Fruit fly (Drosophila melanogaster) whole organism, embryonic: ENCODE data around the gene Mst89B.

Source experiments
- Antp ChIP-seq: fragments of 200-800 bp; sonication (Bioruptor generic); optimal IDR thresholded peaks from 3 replicates; lab custom pipeline; 2016; ENCODE audit warnings: missing biosample characterization, missing genetic modification characterization
- Atf3 ChIP-seq: fragments of 200-800 bp; sonication (Bioruptor generic); optimal IDR thresholded peaks from 3 replicates; lab custom pipeline; 2016; ENCODE audit warnings: missing biosample characterization, missing genetic modification characterization
- Bteb2 ChIP-seq: fragments of 200-800 bp; sonication (Bioruptor generic); optimal IDR thresholded peaks from 2 replicates; lab custom pipeline; 2016; ENCODE audit warnings: missing biosample characterization, missing genetic modification characterization
- CG10209 ChIP-seq: fragments of 200-800 bp; sonication (Bioruptor generic); optimal IDR thresholded peaks from 3 replicates; lab custom pipeline; 2017; ENCODE audit warnings: missing biosample characterization, mild to moderate bottlenecking, missing genetic modification characterization, missing genetic modification reagents
- CG1024 ChIP-seq: fragments of 200-800 bp; sonication (Bioruptor generic); IDR thresholded peaks from 2 replicates; pipeline ENCODE4 v1.3.6; 2022; ENCODE audit warnings: missing biosample characterization, missing genetic modification characterization
- CG11456 ChIP-seq: fragments of 200-800 bp; sonication (Bioruptor generic); IDR thresholded peaks from 3 replicates; pipeline ENCODE4 v1.3.6; 2022; ENCODE audit warnings: missing biosample characterization, missing genetic modification characterization
- CG12104 ChIP-seq: fragments of 200-800 bp; sonication (Bioruptor generic); optimal IDR thresholded peaks from 3 replicates; lab custom pipeline; 2016; ENCODE audit warnings: missing biosample characterization, missing genetic modification characterization
- CG1233 ChIP-seq: fragments of 200-800 bp; sonication (Bioruptor generic); optimal IDR thresholded peaks from 4 replicates; lab custom pipeline; 2018; ENCODE audit warnings: missing biosample characterization, mild to moderate bottlenecking, missing genetic modification characterization
- CG12744 ChIP-seq: fragments of 200-800 bp; sonication (Bioruptor generic); optimal IDR thresholded peaks from 2 replicates; lab custom pipeline; 2016; ENCODE audit warnings: missing biosample characterization, missing genetic modification characterization
- CG14014 ChIP-seq: fragments of 200-800 bp; sonication (Bioruptor generic); IDR thresholded peaks from 2 replicates; pipeline ENCODE4 v1.3.6; 2022; ENCODE audit warnings: missing biosample characterization, missing genetic modification characterization
- CG15601 ChIP-seq: fragments of 200-800 bp; sonication (Bioruptor generic); optimal IDR thresholded peaks from 3 replicates; lab custom pipeline; 2019; ENCODE audit warnings: missing biosample characterization, mild to moderate bottlenecking, missing genetic modification characterization, moderate library complexity
- CG18619 ChIP-seq: fragments of 200-800 bp; sonication (Bioruptor generic); optimal IDR thresholded peaks from 3 replicates; lab custom pipeline; 2017; ENCODE audit warnings: missing biosample characterization, mild to moderate bottlenecking, missing genetic modification characterization
- CG3995 ChIP-seq: fragments of 200-800 bp; sonication (Bioruptor generic); optimal IDR thresholded peaks from 3 replicates; lab custom pipeline; 2016; ENCODE audit warnings: missing biosample characterization, missing genetic modification characterization
- CG4707 ChIP-seq: fragments of 200-800 bp; sonication (Bioruptor generic); optimal IDR thresholded peaks from 2 replicates; lab custom pipeline; 2018; ENCODE audit warnings: missing biosample characterization, mild to moderate bottlenecking, missing genetic modification characterization, moderate library complexity
- CG5245 ChIP-seq: fragments of 200-800 bp; sonication (Bioruptor generic); optimal IDR thresholded peaks from 3 replicates; lab custom pipeline; 2016; ENCODE audit warnings: missing biosample characterization, missing genetic modification characterization
- CG7928 ChIP-seq: fragments of 200-800 bp; sonication (Bioruptor generic); optimal IDR thresholded peaks from 2 replicates; lab custom pipeline; 2017; ENCODE audit warnings: missing biosample characterization, mild to moderate bottlenecking, missing genetic modification characterization
- CG8765 ChIP-seq: fragments of 200-800 bp; sonication (Bioruptor generic); IDR thresholded peaks from 2 replicates; pipeline ENCODE4 v1.3.6; 2022; ENCODE audit warnings: missing biosample characterization, missing genetic modification characterization
- CG9727 ChIP-seq: fragments of 200-800 bp; sonication (Bioruptor generic); optimal IDR thresholded peaks from 3 replicates; lab custom pipeline; 2017; ENCODE audit warnings: missing biosample characterization, mild to moderate bottlenecking, missing genetic modification characterization
- CoRest ChIP-seq: fragments of 200-800 bp; sonication (Bioruptor generic); optimal IDR thresholded peaks from 3 replicates; lab custom pipeline; 2018; ENCODE audit warnings: missing biosample characterization, mild to moderate bottlenecking, missing genetic modification characterization, moderate library complexity
- D ChIP-seq, 2 experiments: fragments of 200-800 bp in 1 of 2; fragments of >200 bp in 1 of 2; sonication (Bioruptor generic) in 1 of 2; optimal IDR thresholded peaks; 2 replicates in 1 of 2; 3 replicates in 1 of 2; lab custom pipeline; 2017; ENCODE audit warnings: mild to moderate bottlenecking in 1 of 2, missing biosample characterization in 1 of 2, missing genetic modification characterization in 1 of 2, missing genetic modification reagents in 1 of 2
- Deaf1 ChIP-seq: fragments of 200-800 bp; optimal IDR thresholded peaks from 3 replicates; lab custom pipeline; 2019; ENCODE audit warnings: missing biosample characterization, mild to moderate bottlenecking, missing genetic modification characterization, moderate library complexity
- Nf-YC ChIP-seq: fragments of 200-800 bp; optimal IDR thresholded peaks from 3 replicates; lab custom pipeline; 2019; ENCODE audit warnings: missing biosample characterization, mild to moderate bottlenecking, missing genetic modification characterization, moderate library complexity
- PHDP ChIP-seq: fragments of 200-800 bp; sonication (Bioruptor generic); optimal IDR thresholded peaks from 3 replicates; lab custom pipeline; 2018; ENCODE audit warnings: missing biosample characterization, mild to moderate bottlenecking, missing genetic modification characterization, moderate library complexity
- Ptx1 ChIP-seq: fragments of 200-800 bp; sonication (Bioruptor generic); IDR thresholded peaks from 2 replicates; pipeline ENCODE4 v1.3.6; 2022; ENCODE audit warnings: missing biosample characterization, missing genetic modification characterization
- Taf1 ChIP-seq: fragments of 200-800 bp; sonication (Bioruptor generic); IDR thresholded peaks from 2 replicates; pipeline ENCODE4 v1.3.6; 2022; ENCODE audit warnings: missing biosample characterization, missing genetic modification characterization
- cg ChIP-seq: fragments of 200-800 bp; sonication (Bioruptor generic); optimal IDR thresholded peaks from 3 replicates; lab custom pipeline; 2019; ENCODE audit warnings: missing biosample characterization, mild to moderate bottlenecking, missing genetic modification characterization, moderate library complexity
- dan ChIP-seq: fragments of 200-800 bp; sonication (Bioruptor generic); IDR thresholded peaks from 2 replicates; pipeline ENCODE4 v1.3.6; 2022; ENCODE audit warnings: missing biosample characterization, missing genetic modification characterization
- ewg ChIP-seq: fragments of 200-800 bp; sonication (Bioruptor generic); optimal IDR thresholded peaks from 3 replicates; lab custom pipeline; 2017; ENCODE audit warnings: mild to moderate bottlenecking, missing biosample characterization, missing genetic modification reagents, missing genetic modification characterization
- her ChIP-seq: fragments of 200-800 bp; sonication (Bioruptor generic); optimal IDR thresholded peaks from 2 replicates; lab custom pipeline; 2016; ENCODE audit warnings: missing biosample characterization, missing genetic modification characterization
- hkb ChIP-seq, 2 experiments: fragments of 200-800 bp in 1 of 2; fragments of >200 bp in 1 of 2; sonication (Bioruptor generic) in 1 of 2; IDR thresholded peaks in 1 of 2; optimal IDR thresholded peaks in 1 of 2; 2 replicates each; pipeline versions ENCODE4 v1.3.6 to Lab custom; 2017 to 2022; ENCODE audit warnings: missing biosample characterization in 1 of 2, missing genetic modification characterization in 1 of 2
- jigr1 ChIP-seq: fragments of 200-800 bp; sonication (Bioruptor generic); IDR thresholded peaks from 3 replicates; pipeline ENCODE4 v1.3.6; 2022; ENCODE audit warnings: missing biosample characterization, missing genetic modification characterization
- lov ChIP-seq, 2 experiments: fragments of 200-800 bp in 1 of 2; fragments of >200 bp in 1 of 2; sonication (Bioruptor generic) in 1 of 2; IDR thresholded peaks in 1 of 2; optimal IDR thresholded peaks in 1 of 2; 2 replicates in 1 of 2; 3 replicates in 1 of 2; pipeline versions ENCODE4 v1.3.6 to Lab custom; 2017 to 2022; ENCODE audit warnings: missing biosample characterization in 1 of 2, missing genetic modification characterization in 1 of 2
- nau ChIP-seq: fragments of 200-800 bp; sonication (Bioruptor generic); optimal IDR thresholded peaks from 3 replicates; lab custom pipeline; 2017; ENCODE audit warnings: missing biosample characterization, mild to moderate bottlenecking, missing genetic modification characterization, missing genetic modification reagents
- nom ChIP-seq: fragments of 200-800 bp; sonication (Bioruptor generic); optimal IDR thresholded peaks from 2 replicates; lab custom pipeline; 2017; ENCODE audit warnings: missing biosample characterization, missing genetic modification characterization, mild to moderate bottlenecking, moderate library complexity, missing genetic modification reagents
- odd ChIP-seq: fragments of 200-800 bp; sonication (Bioruptor generic); optimal IDR thresholded peaks from 2 replicates; lab custom pipeline; 2017; ENCODE audit warnings: missing biosample characterization, mild to moderate bottlenecking, missing genetic modification characterization
- pan ChIP-seq, 4 experiments: fragments of >200 bp in 3 of 4; fragments of 200-800 bp in 1 of 4; sonication (Bioruptor generic) in 1 of 4; optimal IDR thresholded peaks in 3 of 4; IDR thresholded peaks in 1 of 4; 2 replicates each; pipeline versions ENCODE4 v1.3.6 to Lab custom; 2017 to 2022; ENCODE audit warnings: missing biosample characterization in 2 of 4, missing genetic modification characterization in 2 of 4, mixed read lengths in 1 of 4
- pho ChIP-seq: fragments of 200-800 bp; sonication (Bioruptor generic); optimal IDR thresholded peaks from 2 replicates; lab custom pipeline; 2016; ENCODE audit warnings: missing biosample characterization, missing genetic modification characterization
- phol ChIP-seq: fragments of 200-800 bp; sonication (Bioruptor generic); optimal IDR thresholded peaks from 3 replicates; lab custom pipeline; 2018; ENCODE audit warnings: missing biosample characterization, mild to moderate bottlenecking, missing genetic modification characterization, moderate library complexity
- pita ChIP-seq: fragments of 200-800 bp; sonication (Bioruptor generic); optimal IDR thresholded peaks from 2 replicates; lab custom pipeline; 2017; ENCODE audit warnings: missing biosample characterization, mild to moderate bottlenecking, missing genetic modification characterization
- repo ChIP-seq: fragments of 200-800 bp; sonication (Bioruptor generic); optimal IDR thresholded peaks from 2 replicates; lab custom pipeline; 2016; ENCODE audit warnings: missing biosample characterization, missing genetic modification characterization
- run ChIP-seq: fragments of 200-800 bp; sonication (Bioruptor generic); optimal IDR thresholded peaks from 3 replicates; lab custom pipeline; 2018; ENCODE audit warnings: missing biosample characterization, mild to moderate bottlenecking, missing genetic modification characterization
- sd ChIP-seq: fragments of 200-800 bp; sonication (Bioruptor generic); optimal IDR thresholded peaks from 3 replicates; lab custom pipeline; 2018; ENCODE audit warnings: missing biosample characterization, mild to moderate bottlenecking, missing genetic modification characterization, moderate library complexity
- so ChIP-seq: fragments of 200-800 bp; sonication (Bioruptor generic); IDR thresholded peaks from 3 replicates; pipeline ENCODE4 v1.3.6; 2022; ENCODE audit warnings: missing biosample characterization, missing genetic modification characterization
- sr ChIP-seq: fragments of 200-800 bp; sonication (Bioruptor generic); IDR thresholded peaks from 3 replicates; pipeline ENCODE4 v1.3.6; 2022; ENCODE audit warnings: missing biosample characterization, missing genetic modification characterization
- sug ChIP-seq: fragments of 200-800 bp; optimal IDR thresholded peaks from 2 replicates; lab custom pipeline; 2019; ENCODE audit warnings: missing biosample characterization, mild to moderate bottlenecking, missing genetic modification characterization, moderate library complexity
- tll ChIP-seq, 2 experiments: fragments of 200-800 bp in 1 of 2; fragments of >200 bp in 1 of 2; sonication (Bioruptor generic) in 1 of 2; optimal IDR thresholded peaks; 2 replicates each; lab custom pipeline; 2017 to 2019; ENCODE audit warnings: missing biosample characterization in 2 of 2, missing genetic modification characterization in 2 of 2, mild to moderate bottlenecking in 1 of 2, moderate library complexity in 1 of 2

Gene Mst89B

dm6 chr3R:16249829-16250814 is 16.7 kb upstream of the Mst89B start (continued):
- TF ChIP-seq Ptx1 (GFP tag; lab: Robert Waterston, UW) (no peak), CG12104 (peak; percentile 3), Antp (GFP tag; lab: Kevin White, UChicago) (peak; percentile 51), D (optimal IDR thresholded peaks at IDR 0.05; lab: Kevin White, UChicago) (peak; percentile 86), D (GFP tag; optimal IDR thresholded peaks at IDR 0.05; lab: Kevin White, UChicago) (peak; percentile 16), sug (tag; lab: Kevin White, UChicago) (peak; percentile 64), cg (GFP tag; lab: Kevin White, UChicago) (peak; percentile 98), CG9727 (peak; percentile 35), CG12744 (GFP tag; lab: Kevin White, UChicago) (peak; percentile 56), CG10209 (no peak), CG15601 (peak; percentile 25), repo (no peak), CG4707 (GFP tag; lab: Kevin White, UChicago) (no peak), pan (optimal IDR thresholded peaks at IDR 0.05; lab: Kevin White, UChicago) (no peak), pan (GFP tag; optimal IDR thresholded peaks at IDR 0.05 in 1 of 2, IDR thresholded peaks at IDR 0.05 in 1 of 2) (no peak), dan (GFP tag; lab: Robert Waterston, UW) (no peak), nau (GFP tag; lab: Kevin White, UChicago) (peak; percentile 2), PHDP (peak; percentile 24), CG11456 (GFP tag; lab: Robert Waterston, UW) (no peak), run (tag; lab: Kevin White, UChicago) (no peak), hkb (optimal IDR thresholded peaks at IDR 0.05; lab: Kevin White, UChicago) (no peak), hkb (GFP tag; IDR thresholded peaks at IDR 0.05; lab: Robert Waterston, UW) (no peak), CG7928 (GFP tag; lab: Kevin White, UChicago) (peak; percentile 92), Atf3 (GFP tag; lab: Kevin White, UChicago) (no peak), nom (GFP tag; lab: Kevin White, UChicago) (peak; percentile 81), sr (GFP tag; lab: Robert Waterston, UW) (no peak), Deaf1 (peak; percentile 100), jigr1 (no peak), lov (optimal IDR thresholded peaks at IDR 0.05; lab: Kevin White, UChicago) (no peak), lov (GFP tag; IDR thresholded peaks at IDR 0.05; lab: Robert Waterston, UW) (no peak), CG1024 (GFP tag; lab: Robert Waterston, UW) (no peak), CG14014 (GFP tag; lab: Robert Waterston, UW) (no peak), ewg (GFP tag; lab: Kevin White, UChicago) (peak; percentile 15), Taf1 (GFP tag; lab: Robert Waterston, UW) (no peak), CG5245 (no peak), Bteb2 (GFP tag; lab: Kevin White, UChicago) (peak; percentile 9), CG3995 (GFP tag; lab: Kevin White, UChicago) (peak; percentile 75), CoRest (tag; lab: Kevin White, UChicago) (no peak), sd (tag; lab: Kevin White, UChicago) (peak; percentile 34), so (GFP tag; lab: Robert Waterston, UW) (no peak), phol (tag; lab: Kevin White, UChicago) (peak; percentile 60), CG18619 (GFP tag; lab: Kevin White, UChicago) (peak; percentile 53), pita (GFP tag; lab: Kevin White, UChicago) (no peak), Nf-YC (tag; lab: Kevin White, UChicago) (peak; percentile 67), tll (GFP tag; optimal IDR thresholded peaks at IDR 0.05; lab: Kevin White, UChicago) (no peak), CG1233 (GFP tag; lab: Kevin White, UChicago) (peak; percentile 28), odd (GFP tag; lab: Kevin White, UChicago) (no peak), CG8765 (GFP tag; lab: Robert Waterston, UW) (no peak), pho (GFP tag; lab: Kevin White, UChicago) (no peak), her (GFP tag; lab: Kevin White, UChicago) (peak; percentile 30)
